Fruit fly (Drosophila melanogaster) whole organism, embryonic: ENCODE measurements around the gene CG34300.
A peak's percentile ranks its signal among the peaks of the same experiment; 100 is the strongest.

ENCODE experiments used
- Blimp-1 ChIP-seq: fragments of 200-800 bp; sonication (Bioruptor generic); optimal IDR thresholded peaks from 3 replicates; lab custom pipeline; 2018; ENCODE audit warnings: missing biosample characterization, missing genetic modification characterization, mild to moderate bottlenecking, moderate library complexity, missing genetic modification reagents
- Bteb2 ChIP-seq: fragments of 200-800 bp; sonication (Bioruptor generic); optimal IDR thresholded peaks from 2 replicates; lab custom pipeline; 2016; ENCODE audit warnings: missing biosample characterization, missing genetic modification characterization
- CG10959 ChIP-seq: fragments of 200-800 bp; sonication (Bioruptor generic); IDR thresholded peaks from 2 replicates; pipeline ENCODE4 v1.3.6; 2022; ENCODE audit warnings: missing biosample characterization, missing genetic modification characterization
- CG10979 ChIP-seq: fragments of 200-800 bp; sonication (Bioruptor generic); optimal IDR thresholded peaks from 2 replicates; lab custom pipeline; 2018; ENCODE audit warnings: missing biosample characterization, mild to moderate bottlenecking, missing genetic modification characterization, moderate library complexity
- CG11695 ChIP-seq: fragments of 200-800 bp; sonication (Bioruptor generic); IDR thresholded peaks from 3 replicates; pipeline ENCODE4 v1.3.6; 2022; ENCODE audit warnings: missing biosample characterization, missing genetic modification characterization
- CG12236 ChIP-seq: fragments of 200-800 bp; sonication (Bioruptor generic); optimal IDR thresholded peaks from 2 replicates; lab custom pipeline; 2016; ENCODE audit warnings: missing biosample characterization, missing genetic modification characterization
- CG15011 ChIP-seq: fragments of 200-800 bp; sonication (Bioruptor generic); optimal IDR thresholded peaks from 3 replicates; lab custom pipeline; 2018; ENCODE audit warnings: missing biosample characterization, mild to moderate bottlenecking, missing genetic modification characterization
- CG15269 ChIP-seq: fragments of 200-800 bp; sonication (Bioruptor generic); optimal IDR thresholded peaks from 2 replicates; lab custom pipeline; 2018; ENCODE audit warnings: missing biosample characterization, mild to moderate bottlenecking, missing genetic modification characterization, moderate library complexity
- CG15696 ChIP-seq: fragments of 200-800 bp; sonication (Bioruptor generic); optimal IDR thresholded peaks from 2 replicates; lab custom pipeline; 2019; ENCODE audit warnings: missing biosample characterization, mild to moderate bottlenecking, missing genetic modification characterization, moderate library complexity
- CG1602 ChIP-seq: fragments of 200-800 bp; sonication (Bioruptor generic); optimal IDR thresholded peaks from 3 replicates; lab custom pipeline; 2016; ENCODE audit warnings: missing biosample characterization, missing genetic modification characterization
- CG18599 ChIP-seq: fragments of 200-800 bp; sonication (Bioruptor generic); optimal IDR thresholded peaks from 3 replicates; lab custom pipeline; 2017; ENCODE audit warnings: missing biosample characterization, missing genetic modification characterization, mild to moderate bottlenecking, moderate library complexity, missing genetic modification reagents
- CG2120 ChIP-seq: fragments of 200-800 bp; sonication (Bioruptor generic); optimal IDR thresholded peaks from 3 replicates; lab custom pipeline; 2016; ENCODE audit warnings: missing biosample characterization, missing genetic modification characterization
- CG2678 ChIP-seq: fragments of 200-800 bp; sonication (Bioruptor generic); optimal IDR thresholded peaks from 3 replicates; lab custom pipeline; 2019; ENCODE audit warnings: missing biosample characterization, mild to moderate bottlenecking, missing genetic modification characterization, moderate library complexity
- CG4360 ChIP-seq: fragments of 200-800 bp; sonication (Bioruptor generic); IDR thresholded peaks from 2 replicates; pipeline ENCODE4 v1.3.6; 2022; ENCODE audit warnings: missing biosample characterization, missing genetic modification characterization
- CG4730 ChIP-seq: fragments of 200-800 bp; sonication (Bioruptor generic); IDR thresholded peaks from 2 replicates; pipeline ENCODE4 v1.3.6; 2022; ENCODE audit warnings: missing biosample characterization, missing genetic modification characterization
- CG6175 ChIP-seq: fragments of 200-800 bp; sonication (Bioruptor generic); IDR thresholded peaks from 3 replicates; pipeline ENCODE4 v1.3.6; 2022; ENCODE audit warnings: missing biosample characterization, missing genetic modification characterization
- CG6765 ChIP-seq: fragments of 200-800 bp; sonication (Bioruptor generic); optimal IDR thresholded peaks from 3 replicates; lab custom pipeline; 2017; ENCODE audit warnings: missing biosample characterization, mild to moderate bottlenecking, missing genetic modification characterization
- CG8290 ChIP-seq, 3 experiments: fragments of 200-800 bp; sonication (Bioruptor generic); optimal IDR thresholded peaks; 2 replicates each; lab custom pipeline; 2016 to 2019; ENCODE audit warnings: missing biosample characterization in 3 of 3, missing genetic modification characterization in 3 of 3, mild to moderate bottlenecking in 2 of 3, moderate library complexity in 1 of 3
- Doc2 ChIP-seq: fragments of 200-800 bp; sonication (Bioruptor generic); IDR thresholded peaks from 2 replicates; pipeline ENCODE4 v1.3.6; 2022; ENCODE audit warnings: missing biosample characterization, missing genetic modification characterization
- Fer1 ChIP-seq: fragments of 200-800 bp; sonication (Bioruptor generic); optimal IDR thresholded peaks from 2 replicates; lab custom pipeline; 2017; ENCODE audit warnings: missing biosample characterization, mild to moderate bottlenecking, missing genetic modification characterization
- HLH54F ChIP-seq: fragments of 200-800 bp; sonication (Bioruptor generic); optimal IDR thresholded peaks from 3 replicates; lab custom pipeline; 2016; ENCODE audit warnings: missing biosample characterization, missing genetic modification characterization
- Hr3 ChIP-seq: fragments of 200-800 bp; sonication (Bioruptor generic); optimal IDR thresholded peaks from 3 replicates; lab custom pipeline; 2016; ENCODE audit warnings: missing biosample characterization, missing genetic modification characterization
- Lhr ChIP-seq: fragments of 200-800 bp; sonication (Bioruptor generic); optimal IDR thresholded peaks from 3 replicates; lab custom pipeline; 2017; ENCODE audit warnings: mild to moderate bottlenecking, missing biosample characterization, missing genetic modification reagents, missing genetic modification characterization
- Oli ChIP-seq: fragments of 200-800 bp; sonication (Bioruptor generic); optimal IDR thresholded peaks from 2 replicates; lab custom pipeline; 2018; ENCODE audit warnings: missing biosample characterization, mild to moderate bottlenecking, missing genetic modification characterization, moderate library complexity
- PHDP ChIP-seq: fragments of 200-800 bp; sonication (Bioruptor generic); optimal IDR thresholded peaks from 3 replicates; lab custom pipeline; 2018; ENCODE audit warnings: missing biosample characterization, mild to moderate bottlenecking, missing genetic modification characterization, moderate library complexity
- Vsx1 ChIP-seq: fragments of 200-800 bp; sonication (Bioruptor generic); optimal IDR thresholded peaks from 2 replicates; lab custom pipeline; 2017; ENCODE audit warnings: missing biosample characterization, mild to moderate bottlenecking, missing genetic modification characterization, missing genetic modification reagents
- YL-1 ChIP-seq: fragments of 200-800 bp; sonication (Bioruptor generic); optimal IDR thresholded peaks from 3 replicates; lab custom pipeline; 2017; ENCODE audit warnings: missing biosample characterization, mild to moderate bottlenecking, missing genetic modification characterization
- ase ChIP-seq: fragments of 200-800 bp; sonication (Bioruptor generic); IDR thresholded peaks from 3 replicates; pipeline ENCODE4 v1.3.6; 2022; ENCODE audit warnings: missing biosample characterization, missing genetic modification characterization
- croc ChIP-seq: fragments of 200-800 bp; sonication (Bioruptor generic); conservative IDR thresholded peaks from 3 replicates; pipeline ENCODE4 v1.3.6; 2022; ENCODE audit warnings: missing biosample characterization, missing genetic modification characterization
- danr ChIP-seq: fragments of 200-800 bp; sonication (Bioruptor generic); IDR thresholded peaks from 2 replicates; pipeline ENCODE4 v1.3.6; 2022; ENCODE audit warnings: missing biosample characterization, missing genetic modification characterization
- dati ChIP-seq: fragments of 200-800 bp; sonication (Bioruptor generic); IDR thresholded peaks from 2 replicates; pipeline ENCODE4 v1.3.6; 2022; ENCODE audit warnings: missing biosample characterization, missing genetic modification characterization
- dmrt11E ChIP-seq: fragments of 200-800 bp; sonication (Bioruptor generic); optimal IDR thresholded peaks from 3 replicates; lab custom pipeline; 2018; ENCODE audit warnings: missing biosample characterization, mild to moderate bottlenecking, missing genetic modification characterization, moderate library complexity
- dmrt99B ChIP-seq: fragments of 200-800 bp; sonication (Bioruptor generic); optimal IDR thresholded peaks from 2 replicates; lab custom pipeline; 2018; ENCODE audit warnings: missing biosample characterization, mild to moderate bottlenecking, missing genetic modification characterization, moderate library complexity
- emc ChIP-seq: fragments of 200-800 bp; sonication (Bioruptor generic); optimal IDR thresholded peaks from 2 replicates; lab custom pipeline; 2016; ENCODE audit warnings: missing biosample characterization, missing genetic modification characterization
- exex ChIP-seq: fragments of 200-800 bp; sonication (Bioruptor generic); optimal IDR thresholded peaks from 4 replicates; lab custom pipeline; 2018; ENCODE audit warnings: missing biosample characterization, mild to moderate bottlenecking, missing genetic modification characterization, moderate library complexity
- gem ChIP-seq: fragments of 200-800 bp; sonication (Bioruptor generic); optimal IDR thresholded peaks from 2 replicates; lab custom pipeline; 2019; ENCODE audit warnings: missing biosample characterization, mild to moderate bottlenecking, missing genetic modification characterization, moderate library complexity
- grn ChIP-seq: fragments of 200-800 bp; sonication (Bioruptor generic); optimal IDR thresholded peaks from 3 replicates; lab custom pipeline; 2017; ENCODE audit warnings: missing biosample characterization, missing genetic modification characterization
- her ChIP-seq: fragments of 200-800 bp; sonication (Bioruptor generic); optimal IDR thresholded peaks from 2 replicates; lab custom pipeline; 2016; ENCODE audit warnings: missing biosample characterization, missing genetic modification characterization
- lab ChIP-seq: fragments of 200-800 bp; sonication (Bioruptor generic); optimal IDR thresholded peaks from 3 replicates; lab custom pipeline; 2017; ENCODE audit warnings: missing biosample characterization, missing genetic modification characterization, mild to moderate bottlenecking, moderate library complexity, missing genetic modification reagents
- mam ChIP-seq: fragments of 200-800 bp; sonication (Bioruptor generic); optimal IDR thresholded peaks from 3 replicates; lab custom pipeline; 2016; ENCODE audit warnings: missing biosample characterization, missing genetic modification characterization
- peb ChIP-seq: fragments of 200-800 bp; sonication (Bioruptor generic); IDR thresholded peaks from 2 replicates; pipeline ENCODE4 v1.3.6; 2022; ENCODE audit warnings: missing biosample characterization, missing genetic modification characterization
- ro ChIP-seq: fragments of 200-800 bp; sonication (Bioruptor generic); IDR thresholded peaks from 2 replicates; pipeline ENCODE4 v1.3.6; 2022; ENCODE audit warnings: missing biosample characterization, missing genetic modification characterization
- sisA ChIP-seq: fragments of 200-800 bp; sonication (Bioruptor generic); IDR thresholded peaks from 2 replicates; pipeline ENCODE4 v1.3.6; 2022; ENCODE audit warnings: missing biosample characterization, missing genetic modification characterization
- slou ChIP-seq: fragments of 200-800 bp; sonication (Bioruptor generic); optimal IDR thresholded peaks from 3 replicates; lab custom pipeline; 2016; ENCODE audit warnings: missing biosample characterization, missing genetic modification characterization
- tll ChIP-seq, 2 experiments: fragments of 200-800 bp in 1 of 2; fragments of >200 bp in 1 of 2; sonication (Bioruptor generic) in 1 of 2; optimal IDR thresholded peaks; 2 replicates each; lab custom pipeline; 2017 to 2019; ENCODE audit warnings: missing biosample characterization in 2 of 2, missing genetic modification characterization in 2 of 2, mild to moderate bottlenecking in 1 of 2, moderate library complexity in 1 of 2
- wek ChIP-seq: fragments of 200-800 bp; sonication (Bioruptor generic); optimal IDR thresholded peaks from 3 replicates; lab custom pipeline; 2018; ENCODE audit warnings: missing biosample characterization, mild to moderate bottlenecking, missing genetic modification characterization, moderate library complexity
- zen2 ChIP-seq: fragments of 200-800 bp; sonication (Bioruptor generic); IDR thresholded peaks from 3 replicates; pipeline ENCODE4 v1.3.6; 2022; ENCODE audit warnings: missing biosample characterization, missing genetic modification characterization; ENCODE audit not compliant: partially characterized antibody
- zf30C ChIP-seq: fragments of 200-800 bp; sonication (Bioruptor generic); optimal IDR thresholded peaks from 3 replicates; lab custom pipeline; 2018; ENCODE audit warnings: missing biosample characterization, mild to moderate bottlenecking, missing genetic modification characterization
- zfh2 ChIP-seq: fragments of 200-800 bp; sonication (Bioruptor generic); optimal IDR thresholded peaks from 2 replicates; lab custom pipeline; 2016; ENCODE audit warnings: missing biosample characterization, missing genetic modification characterization

The CG34300 gene

DNA sequence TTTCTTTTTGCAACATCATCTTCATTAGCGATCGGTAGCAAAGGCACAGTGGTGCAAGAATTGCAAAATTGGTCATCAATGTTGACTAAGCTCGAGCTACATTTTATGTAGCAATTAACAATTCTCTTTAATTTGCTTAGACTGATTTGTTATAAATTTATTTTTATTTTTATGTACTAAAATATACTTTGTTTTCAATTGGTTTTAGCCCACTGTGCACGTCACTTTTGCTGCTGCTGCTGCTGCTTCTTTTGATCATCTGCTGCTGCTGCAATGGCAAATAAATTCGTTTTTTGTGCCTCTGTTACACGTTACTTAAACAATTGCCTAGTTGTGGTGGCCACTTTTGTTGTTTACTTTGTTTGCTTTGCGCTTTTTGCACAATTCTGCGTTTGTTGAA lies 10.4 kb downstream of the CG34300 start (continued):
- TF ChIP-seq CG1602 (GFP tag; lab: Kevin White, UChicago), result peak; percentile 73
- peak; percentile 22 for TF ChIP-seq Lhr (GFP tag; lab: Kevin White, UChicago)
- no peak for TF ChIP-seq zf30C (GFP tag; lab: Kevin White, UChicago)
- peak; percentile 74 for TF ChIP-seq CG4730 (GFP tag; lab: Robert Waterston, UW)
- TF ChIP-seq, all 482 proteins: peak for 340

DNA sequence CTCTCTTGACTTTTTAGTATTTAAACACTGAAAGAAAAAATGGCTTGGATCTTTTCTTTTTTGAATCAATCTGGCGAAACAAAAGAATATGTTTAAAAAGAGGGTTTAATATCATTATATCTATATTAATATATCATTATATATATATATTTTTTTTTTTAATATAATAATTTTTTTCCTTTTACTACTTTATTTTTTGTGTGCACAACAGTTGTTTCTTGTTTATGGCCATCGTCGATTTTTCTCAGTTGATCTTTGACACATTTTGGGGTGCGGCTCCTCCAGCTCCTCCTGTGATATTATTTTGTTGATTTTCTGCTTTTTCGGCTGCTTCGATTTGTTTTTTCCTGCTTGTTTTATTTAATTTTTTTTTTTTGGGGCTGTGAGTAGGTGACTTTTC lies 11.4 kb downstream of the CG34300 start:
- TF ChIP-seq CG10979 (tag; lab: Kevin White, UChicago) (no peak), Vsx1 (no peak), CG6175 (GFP tag; lab: Robert Waterston, UW) (no peak), peb (GFP tag; lab: Robert Waterston, UW) (no peak), dati (no peak), dmrt99B (tag; lab: Kevin White, UChicago) (peak; percentile 9), sisA (GFP tag; lab: Robert Waterston, UW) (no peak), Doc2 (GFP tag; lab: Robert Waterston, UW) (no peak), Blimp-1 (GFP tag; lab: Kevin White, UChicago) (peak; percentile 3), Fer1 (GFP tag; lab: Kevin White, UChicago) (no peak), gem (peak; percentile 57), Hr3 (GFP tag; lab: Kevin White, UChicago) (no peak), slou (GFP tag; lab: Kevin White, UChicago) (no peak), YL-1 (GFP tag; lab: Kevin White, UChicago) (no peak), CG15696 (tag; lab: Kevin White, UChicago) (no peak), croc (GFP tag; lab: Robert Waterston, UW) (no peak), dmrt11E (tag; lab: Kevin White, UChicago) (peak; percentile 27), mam (GFP tag; lab: Kevin White, UChicago) (no peak), CG15011 (GFP tag; lab: Kevin White, UChicago) (no peak), CG15269 (peak; percentile 54), CG10959 (GFP tag; lab: Robert Waterston, UW) (no peak), HLH54F (GFP tag; lab: Kevin White, UChicago) (no peak), zen2 (GFP tag; lab: Robert Waterston, UW) (no peak), Lhr (GFP tag; lab: Kevin White, UChicago) (no peak), CG11695 (GFP tag; lab: Robert Waterston, UW) (no peak), CG6765 (GFP tag; lab: Kevin White, UChicago) (no peak), zfh2 (no peak), Oli (no peak), wek (GFP tag; lab: Kevin White, UChicago) (no peak), ro (GFP tag; lab: Robert Waterston, UW) (no peak), grn (GFP tag; lab: Kevin White, UChicago) (no peak), CG2678 (tag; lab: Kevin White, UChicago) (no peak), CG12236 (GFP tag; lab: Kevin White, UChicago) (no peak), emc (no peak), CG8290 (GFP tag; optimal IDR thresholded peaks at IDR 0.05; lab: Kevin White, UChicago) (no peak), CG8290 (tag; optimal IDR thresholded peaks at IDR 0.05; lab: Kevin White, UChicago) (no peak), CG18599 (GFP tag; lab: Kevin White, UChicago) (no peak), exex (no peak), CG4360 (no peak), lab (GFP tag; lab: Kevin White, UChicago) (no peak), her (GFP tag; lab: Kevin White, UChicago) (no peak), ase (GFP tag; lab: Robert Waterston, UW) (no peak), PHDP (tag; lab: Kevin White, UChicago) (peak; percentile 44), CG2120 (no peak), danr (GFP tag; lab: Robert Waterston, UW) (no peak), Bteb2 (GFP tag; lab: Kevin White, UChicago) (no peak), tll (GFP tag; optimal IDR thresholded peaks at IDR 0.05; lab: Kevin White, UChicago) (no peak)
